Worm (Caenorhabditis elegans): ENCODE measurements around the gene srg-28.

DNA sequence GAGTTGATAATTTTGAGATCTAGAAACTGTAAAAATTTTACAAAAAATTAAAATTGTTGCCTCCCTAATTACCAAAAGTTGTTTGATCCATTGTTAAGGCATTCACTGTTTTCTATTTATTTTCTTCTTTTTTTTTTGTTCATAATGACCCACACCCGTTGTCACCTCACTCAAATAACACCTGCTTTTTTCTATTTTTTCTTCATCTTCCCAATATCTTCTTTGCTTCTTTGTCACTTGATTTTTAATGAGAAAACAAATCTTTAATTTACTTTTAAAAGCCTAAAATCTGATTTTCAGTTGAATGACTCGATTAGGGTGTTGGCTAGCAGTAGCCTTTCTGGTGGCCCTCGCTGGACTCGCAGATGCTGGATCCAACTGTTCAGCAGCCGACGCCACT, 31.3 kb upstream of the srg-28 start, which contains the start of gene ncx-2:
- no peak for TF ChIP-seq B0310.2 (tag; optimal IDR thresholded peaks at IDR 0.05)
- TF ChIP-seq hnd-1 (tag; optimal IDR thresholded peaks at IDR 0.05) = no peak
- no peak for TF ChIP-seq flt-1 (GFP tag; IDR thresholded peaks at IDR 0.05)
- TF ChIP-seq ceh-13 (GFP tag; optimal IDR thresholded peaks at IDR 0.05) = no peak
- no peak for TF ChIP-seq sea-1 (GFP tag; conservative IDR thresholded peaks at IDR 0.05)
- no peak for TF ChIP-seq ama-1 (optimal IDR thresholded peaks at IDR 0.05)
- TF ChIP-seq hmbx-1 (tag; optimal IDR thresholded peaks at IDR 0.05) = no peak
- no peak for TF ChIP-seq tra-4 (tag; optimal IDR thresholded peaks at IDR 0.05)
- TF ChIP-seq pes-1 (GFP tag; IDR thresholded peaks at IDR 0.05) = no peak
- no peak for TF ChIP-seq scrt-1 (GFP tag; IDR thresholded peaks at IDR 0.05)

Data from whole organism, early embryonic.